Fruit fly (Drosophila melanogaster) whole organism, embryonic: ENCODE measurements around the gene CG8668.
A peak's percentile ranks its signal among the peaks of the same experiment; 100 is the strongest.

ENCODE experiments used
- Aef1 ChIP-seq: fragments of 200-800 bp; sonication (Bioruptor generic); IDR thresholded peaks from 3 replicates; pipeline ENCODE4 v1.3.6; 2022; ENCODE audit warnings: missing biosample characterization, missing genetic modification characterization
- CG10147 ChIP-seq: fragments of 200-800 bp; sonication (Bioruptor generic); optimal IDR thresholded peaks from 2 replicates; lab custom pipeline; 2019; ENCODE audit warnings: missing biosample characterization, mild to moderate bottlenecking, missing genetic modification characterization, moderate library complexity
- CG10267 ChIP-seq: fragments of 200-800 bp; sonication (Bioruptor generic); optimal IDR thresholded peaks from 2 replicates; lab custom pipeline; 2018; ENCODE audit warnings: missing biosample characterization, mild to moderate bottlenecking, missing genetic modification characterization, moderate library complexity
- CG11398 ChIP-seq: fragments of 200-800 bp; sonication (Bioruptor generic); optimal IDR thresholded peaks from 2 replicates; lab custom pipeline; 2016; ENCODE audit warnings: missing biosample characterization, missing genetic modification characterization
- CG11456 ChIP-seq: fragments of 200-800 bp; sonication (Bioruptor generic); IDR thresholded peaks from 3 replicates; pipeline ENCODE4 v1.3.6; 2022; ENCODE audit warnings: missing biosample characterization, missing genetic modification characterization
- CG12071 ChIP-seq: fragments of 200-800 bp; sonication (Bioruptor generic); optimal IDR thresholded peaks from 3 replicates; lab custom pipeline; 2018; ENCODE audit warnings: missing biosample characterization, mild to moderate bottlenecking, missing genetic modification characterization
- CG12659 ChIP-seq: fragments of 200-800 bp; sonication (Bioruptor generic); optimal IDR thresholded peaks from 3 replicates; lab custom pipeline; 2017; ENCODE audit warnings: mild to moderate bottlenecking, missing biosample characterization, missing genetic modification reagents, missing genetic modification characterization
- CG13287 ChIP-seq: fragments of 200-800 bp; sonication (Bioruptor generic); IDR thresholded peaks from 2 replicates; pipeline ENCODE4 v1.3.6; 2022; ENCODE audit warnings: missing biosample characterization, missing genetic modification characterization; ENCODE audit not compliant: partially characterized antibody
- CG15696 ChIP-seq: fragments of 200-800 bp; sonication (Bioruptor generic); optimal IDR thresholded peaks from 2 replicates; lab custom pipeline; 2019; ENCODE audit warnings: missing biosample characterization, mild to moderate bottlenecking, missing genetic modification characterization, moderate library complexity
- CG1603 ChIP-seq: fragments of 200-800 bp; sonication (Bioruptor generic); optimal IDR thresholded peaks from 2 replicates; lab custom pipeline; 2019; ENCODE audit warnings: missing biosample characterization, mild to moderate bottlenecking, missing genetic modification characterization, moderate library complexity
- CG17912 ChIP-seq: fragments of 200-800 bp; sonication (Bioruptor generic); optimal IDR thresholded peaks from 2 replicates; lab custom pipeline; 2018; ENCODE audit warnings: missing biosample characterization, mild to moderate bottlenecking, missing genetic modification characterization
- CG2116 ChIP-seq: fragments of 200-800 bp; sonication (Bioruptor generic); optimal IDR thresholded peaks from 3 replicates; lab custom pipeline; 2018; ENCODE audit warnings: missing biosample characterization, mild to moderate bottlenecking, missing genetic modification characterization
- CG2129 ChIP-seq: fragments of 200-800 bp; sonication (Bioruptor generic); IDR thresholded peaks from 2 replicates; pipeline ENCODE4 v1.3.6; 2022; ENCODE audit warnings: missing biosample characterization, missing genetic modification characterization; ENCODE audit not compliant: partially characterized antibody
- CG30020 ChIP-seq: fragments of 200-800 bp; optimal IDR thresholded peaks from 2 replicates; lab custom pipeline; 2019; ENCODE audit warnings: missing biosample characterization, mild to moderate bottlenecking, missing genetic modification characterization, moderate library complexity
- CG43689 ChIP-seq: fragments of 200-800 bp; sonication (Bioruptor generic); IDR thresholded peaks from 2 replicates; pipeline ENCODE4 v1.3.6; 2022; ENCODE audit warnings: missing biosample characterization, missing genetic modification characterization
- CG4707 ChIP-seq: fragments of 200-800 bp; sonication (Bioruptor generic); optimal IDR thresholded peaks from 2 replicates; lab custom pipeline; 2018; ENCODE audit warnings: missing biosample characterization, mild to moderate bottlenecking, missing genetic modification characterization, moderate library complexity
- CG8089 ChIP-seq: fragments of 200-800 bp; sonication (Bioruptor generic); optimal IDR thresholded peaks from 3 replicates; lab custom pipeline; 2016; ENCODE audit warnings: missing biosample characterization, missing genetic modification characterization
- CG8924 ChIP-seq: fragments of 200-800 bp; optimal IDR thresholded peaks from 3 replicates; lab custom pipeline; 2019; ENCODE audit warnings: missing biosample characterization, mild to moderate bottlenecking, missing genetic modification characterization, moderate library complexity
- CG9437 ChIP-seq: fragments of 200-800 bp; sonication (Bioruptor generic); optimal IDR thresholded peaks from 2 replicates; lab custom pipeline; 2018; ENCODE audit warnings: missing biosample characterization, mild to moderate bottlenecking, missing genetic modification characterization
- CG9727 ChIP-seq: fragments of 200-800 bp; sonication (Bioruptor generic); optimal IDR thresholded peaks from 3 replicates; lab custom pipeline; 2017; ENCODE audit warnings: missing biosample characterization, mild to moderate bottlenecking, missing genetic modification characterization
- CG9797 ChIP-seq: fragments of 200-800 bp; sonication (Bioruptor generic); optimal IDR thresholded peaks from 3 replicates; lab custom pipeline; 2018; ENCODE audit warnings: missing biosample characterization, mild to moderate bottlenecking, missing genetic modification characterization
- Dip3 ChIP-seq: fragments of 200-800 bp; sonication (Bioruptor generic); optimal IDR thresholded peaks from 3 replicates; lab custom pipeline; 2016; ENCODE audit warnings: missing biosample characterization, missing genetic modification characterization
- Doc3 ChIP-seq: fragments of 200-800 bp; sonication (Bioruptor generic); IDR thresholded peaks from 3 replicates; pipeline ENCODE4 v1.3.6; 2022; ENCODE audit warnings: missing biosample characterization, missing genetic modification characterization; ENCODE audit not compliant: partially characterized antibody
- Dp ChIP-seq: fragments of 200-800 bp; sonication (Bioruptor generic); optimal IDR thresholded peaks from 2 replicates; lab custom pipeline; 2018; ENCODE audit warnings: missing biosample characterization, mild to moderate bottlenecking, missing genetic modification characterization, moderate library complexity
- Dref ChIP-seq: fragments of 200-800 bp; sonication (Bioruptor generic); IDR thresholded peaks from 2 replicates; pipeline ENCODE4 v1.3.6; 2022; ENCODE audit warnings: missing biosample characterization, missing genetic modification characterization
- E2f2 ChIP-seq: fragments of 200-800 bp; sonication (Bioruptor generic); IDR thresholded peaks from 2 replicates; pipeline ENCODE4 v1.3.6; 2022; ENCODE audit warnings: missing biosample characterization, missing genetic modification characterization
- Ets97D ChIP-seq: fragments of 200-800 bp; sonication (Bioruptor generic); optimal IDR thresholded peaks from 3 replicates; lab custom pipeline; 2016; ENCODE audit warnings: missing biosample characterization, missing genetic modification characterization
- Fer1 ChIP-seq: fragments of 200-800 bp; sonication (Bioruptor generic); optimal IDR thresholded peaks from 2 replicates; lab custom pipeline; 2017; ENCODE audit warnings: missing biosample characterization, mild to moderate bottlenecking, missing genetic modification characterization
- GATAe ChIP-seq: fragments of 200-800 bp; sonication (Bioruptor generic); conservative IDR thresholded peaks from 2 replicates; pipeline ENCODE4 v1.3.6; 2022; ENCODE audit warnings: missing biosample characterization, missing genetic modification characterization
- HmgZ ChIP-seq: fragments of 200-800 bp; sonication (Bioruptor generic); optimal IDR thresholded peaks from 2 replicates; lab custom pipeline; 2018; ENCODE audit warnings: missing biosample characterization, mild to moderate bottlenecking, missing genetic modification characterization
- Myb ChIP-seq: fragments of 200-800 bp; sonication (Bioruptor generic); optimal IDR thresholded peaks from 2 replicates; lab custom pipeline; 2016; ENCODE audit warnings: missing biosample characterization, missing genetic modification characterization
- Sry-δ ChIP-seq: fragments of 200-800 bp; sonication (Bioruptor generic); optimal IDR thresholded peaks from 2 replicates; lab custom pipeline; 2016; ENCODE audit warnings: missing biosample characterization, missing genetic modification characterization
- Stat92E ChIP-seq, 3 experiments: fragments of >200 bp in 2 of 3; fragments of 200-800 bp in 1 of 3; sonication (Bioruptor generic) in 1 of 3; optimal IDR thresholded peaks; 2 replicates each; lab custom pipeline; 2017 to 2019; ENCODE audit warnings: missing biosample characterization in 3 of 3, missing genetic modification characterization in 3 of 3, mild to moderate bottlenecking in 1 of 3, moderate library complexity in 1 of 3
- YL-1 ChIP-seq: fragments of 200-800 bp; sonication (Bioruptor generic); optimal IDR thresholded peaks from 3 replicates; lab custom pipeline; 2017; ENCODE audit warnings: missing biosample characterization, mild to moderate bottlenecking, missing genetic modification characterization
- az2 ChIP-seq: fragments of 200-800 bp; sonication (Bioruptor generic); optimal IDR thresholded peaks from 3 replicates; lab custom pipeline; 2016; ENCODE audit warnings: missing biosample characterization, missing genetic modification characterization
- bcd ChIP-seq: fragments of 200-800 bp; sonication (Bioruptor generic); optimal IDR thresholded peaks from 2 replicates; lab custom pipeline; 2017; ENCODE audit warnings: missing biosample characterization, mild to moderate bottlenecking, missing genetic modification characterization
- bigmax ChIP-seq: fragments of 200-800 bp; sonication (Bioruptor generic); optimal IDR thresholded peaks from 2 replicates; lab custom pipeline; 2018; ENCODE audit warnings: missing biosample characterization, mild to moderate bottlenecking, missing genetic modification characterization
- br ChIP-seq: fragments of >200 bp; optimal IDR thresholded peaks from 2 replicates; lab custom pipeline; 2017
- chinmo ChIP-seq: fragments of 200-800 bp; sonication (Bioruptor generic); IDR thresholded peaks from 4 replicates; pipeline ENCODE4 v1.3.6; 2022; ENCODE audit warnings: missing biosample characterization, missing genetic modification characterization; ENCODE audit not compliant: partially characterized antibody
- gfzf ChIP-seq: fragments of 200-800 bp; sonication (Bioruptor generic); optimal IDR thresholded peaks from 2 replicates; lab custom pipeline; 2016; ENCODE audit warnings: missing biosample characterization, mild to moderate bottlenecking, missing genetic modification characterization, moderate library complexity
- lab ChIP-seq: fragments of 200-800 bp; sonication (Bioruptor generic); optimal IDR thresholded peaks from 3 replicates; lab custom pipeline; 2017; ENCODE audit warnings: missing biosample characterization, missing genetic modification characterization, mild to moderate bottlenecking, moderate library complexity, missing genetic modification reagents
- lilli ChIP-seq: fragments of 200-800 bp; sonication (Bioruptor generic); optimal IDR thresholded peaks from 3 replicates; lab custom pipeline; 2016; ENCODE audit warnings: missing biosample characterization, missing genetic modification characterization
- onecut ChIP-seq: fragments of 200-800 bp; sonication (Bioruptor generic); IDR thresholded peaks from 2 replicates; pipeline ENCODE4 v1.3.6; 2022; ENCODE audit warnings: missing biosample characterization, missing genetic modification characterization
- org-1 ChIP-seq: fragments of 200-800 bp; sonication (Bioruptor generic); optimal IDR thresholded peaks from 2 replicates; lab custom pipeline; 2017; ENCODE audit warnings: missing biosample characterization, missing genetic modification characterization
- prd ChIP-seq, 3 experiments: fragments of >200 bp in 2 of 3; fragments of 200-800 bp in 1 of 3; sonication (Bioruptor generic) in 1 of 3; optimal IDR thresholded peaks in 2 of 3; IDR thresholded peaks in 1 of 3; 2 replicates in 2 of 3; 3 replicates in 1 of 3; pipeline versions ENCODE4 v1.3.6 to Lab custom; 2017 to 2022; ENCODE audit warnings: missing biosample characterization in 1 of 3, missing genetic modification characterization in 1 of 3
- pzg ChIP-seq: fragments of 200-800 bp; sonication (Bioruptor generic); optimal IDR thresholded peaks from 3 replicates; lab custom pipeline; 2018; ENCODE audit warnings: missing biosample characterization, mild to moderate bottlenecking, missing genetic modification characterization, moderate library complexity
- ranshi ChIP-seq: fragments of 200-800 bp; sonication (Bioruptor generic); IDR thresholded peaks from 2 replicates; pipeline ENCODE4 v1.3.6; 2022; ENCODE audit warnings: missing biosample characterization, missing genetic modification characterization
- sens ChIP-seq: fragments of 200-800 bp; sonication (Bioruptor generic); peaks from one replicate; lab custom pipeline; 2016; ENCODE audit warnings: missing biosample characterization, missing genetic modification characterization
- ssp ChIP-seq: fragments of 200-800 bp; sonication (Bioruptor generic); IDR thresholded peaks from 2 replicates; pipeline ENCODE4 v1.3.6; 2022; ENCODE audit warnings: missing biosample characterization, missing genetic modification characterization

The CG8668 gene

dm6 chr2L:8133772-8134386, 7.1 kb downstream of the CG8668 start (continued):
- TF ChIP-seq ssp, result no peak
- peak; percentile 51 for TF ChIP-seq HmgZ (tag; lab: Kevin White, UChicago)
- TF ChIP-seq CG10147 (GFP tag; lab: Kevin White, UChicago), result no peak
- no peak for TF ChIP-seq CG12071 (GFP tag; lab: Kevin White, UChicago)
- no peak for TF ChIP-seq onecut
- no peak for TF ChIP-seq az2 (GFP tag; lab: Kevin White, UChicago)
- no peak for TF ChIP-seq lilli (GFP tag; lab: Kevin White, UChicago)
- TF ChIP-seq Stat92E (GFP tag; optimal IDR thresholded peaks at IDR 0.05; lab: Kevin White, UChicago), result peak in 1 of 3 experiments; percentile 41
- TF ChIP-seq Fer1 (GFP tag; lab: Kevin White, UChicago), result no peak
- TF ChIP-seq GATAe, result no peak
- TF ChIP-seq CG9727 (GFP tag; lab: Kevin White, UChicago), result no peak
- no peak for TF ChIP-seq Aef1 (GFP tag; lab: Robert Waterston, UW)
- peak; percentile 20 for TF ChIP-seq CG9797 (GFP tag; lab: Kevin White, UChicago)
- no peak for TF ChIP-seq CG11398
- 0 out of 4 replicates have a peak, but pooled peaks have one; percentile 20 for TF ChIP-seq chinmo (GFP tag; lab: Robert Waterston, UW)
- peak; percentile 90 for TF ChIP-seq CG30020 (tag; lab: Kevin White, UChicago)
- peak; percentile 70 for TF ChIP-seq gfzf (GFP tag; lab: Kevin White, UChicago)
- no peak for TF ChIP-seq lab (GFP tag; lab: Kevin White, UChicago)
- TF ChIP-seq Sry-δ (GFP tag; lab: Kevin White, UChicago), result peak; percentile 24
- no peak for TF ChIP-seq CG2129 (GFP tag; lab: Robert Waterston, UW)
- TF ChIP-seq CG11456 (GFP tag; lab: Robert Waterston, UW), result no peak
- TF ChIP-seq CG10267, result peak; percentile 21
- no peak for TF ChIP-seq CG15696 (tag; lab: Kevin White, UChicago)
- peak; percentile 78 for TF ChIP-seq pzg (GFP tag; lab: Kevin White, UChicago)
- peak; percentile 28 for TF ChIP-seq Myb (GFP tag; lab: Kevin White, UChicago)
- TF ChIP-seq CG1603, result peak; percentile 98
- TF ChIP-seq Ets97D, result peak; percentile 25
- no peak for TF ChIP-seq org-1 (GFP tag; lab: Kevin White, UChicago)
- TF ChIP-seq CG8089, result no peak
- TF ChIP-seq CG17912, result no peak
- TF ChIP-seq Dip3 (GFP tag; lab: Kevin White, UChicago), result no peak
- peak; percentile 94 for TF ChIP-seq E2f2 (GFP tag; lab: Robert Waterston, UW)
- peak; percentile 64 for TF ChIP-seq CG2116 (GFP tag; lab: Kevin White, UChicago)
- no peak for TF ChIP-seq CG8924 (tag; lab: Kevin White, UChicago)
- no peak for TF ChIP-seq br
- TF ChIP-seq prd (optimal IDR thresholded peaks at IDR 0.05; lab: Kevin White, UChicago), result no peak
- TF ChIP-seq prd (GFP tag; IDR thresholded peaks at IDR 0.05; lab: Robert Waterston, UW), result no peak
- TF ChIP-seq CG43689 (GFP tag; lab: Robert Waterston, UW), result no peak
- TF ChIP-seq bcd (GFP tag; lab: Kevin White, UChicago), result no peak
- peak; percentile 3 for TF ChIP-seq sens
- no peak for TF ChIP-seq bigmax (GFP tag; lab: Kevin White, UChicago)
- TF ChIP-seq YL-1, result peak; percentile 44
- no peak for TF ChIP-seq CG9437 (GFP tag; lab: Kevin White, UChicago)
- TF ChIP-seq CG4707 (GFP tag; lab: Kevin White, UChicago), result no peak
- peak; percentile 76 for TF ChIP-seq Dref (GFP tag; lab: Robert Waterston, UW)
- no peak for TF ChIP-seq ranshi (GFP tag; lab: Robert Waterston, UW)
- TF ChIP-seq CG13287 (GFP tag; lab: Robert Waterston, UW), result peak; percentile 54; the same call in 1 of the 2 replicates
- TF ChIP-seq Dp (GFP tag; lab: Kevin White, UChicago), result peak; percentile 94
- TF ChIP-seq Doc3 (GFP tag; lab: Robert Waterston, UW), result no peak
- peak; percentile 50 for TF ChIP-seq CG12659
